Fruit fly (Drosophila melanogaster): ENCODE results near the gene CG5708.
A peak's percentile ranks its signal among the peaks of the same experiment; 100 is the strongest.

Gene CG5708

DNA sequence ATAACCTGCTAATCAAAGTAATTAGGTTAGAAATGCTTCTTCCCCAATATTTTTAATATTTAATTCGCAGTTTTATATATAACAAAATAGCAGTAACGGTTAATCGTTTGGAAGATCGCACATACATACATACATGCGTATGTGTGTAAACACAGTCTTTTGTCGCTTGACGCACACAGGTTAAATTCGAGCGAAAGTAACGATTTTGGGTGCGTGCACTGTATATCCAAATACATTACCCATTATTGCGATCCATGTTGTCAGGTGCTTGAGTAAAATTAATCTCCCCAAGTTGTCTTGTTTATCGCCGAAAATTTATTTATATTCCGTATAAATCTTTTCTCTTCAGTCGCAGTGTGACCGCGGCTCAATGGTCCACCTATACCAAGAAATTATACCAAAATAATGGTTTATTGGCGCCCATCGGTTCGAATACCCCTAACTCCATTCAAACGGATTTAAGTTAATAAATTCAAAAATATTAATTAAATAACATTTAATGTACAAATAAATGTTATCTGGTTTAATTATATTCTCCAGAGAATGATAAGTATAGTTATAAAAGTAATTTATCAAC, 22.6 kb downstream of the CG5708 start, which contains the start of gene CG34159 (continued):
- no peak for TF ChIP-seq D (optimal IDR thresholded peaks at IDR 0.05)
- TF ChIP-seq D (GFP tag; optimal IDR thresholded peaks at IDR 0.05): no peak
- peak; percentile 70 for TF ChIP-seq gfzf (GFP tag; optimal IDR thresholded peaks at IDR 0.05)
- TF ChIP-seq CG2116 (GFP tag; optimal IDR thresholded peaks at IDR 0.05): peak; percentile 18
- peak; percentile 29 for TF ChIP-seq grau (tag; optimal IDR thresholded peaks at IDR 0.05)
- no peak for TF ChIP-seq ssp (GFP tag; IDR thresholded peaks at IDR 0.05)
- no peak for TF ChIP-seq crc (GFP tag; optimal IDR thresholded peaks at IDR 0.05)
- no peak for TF ChIP-seq CG31224 (GFP tag; IDR thresholded peaks at IDR 0.05)
- TF ChIP-seq kay (GFP tag; optimal IDR thresholded peaks at IDR 0.05): no peak
- no peak for TF ChIP-seq CG12155 (GFP tag; optimal IDR thresholded peaks at IDR 0.05)
- no peak for TF ChIP-seq bbx (GFP tag; IDR thresholded peaks at IDR 0.05; ENCODE audit: partially characterized antibody)
- peak; percentile 90 for TF ChIP-seq MESR4 (GFP tag; optimal IDR thresholded peaks at IDR 0.05)
- peak; percentile 68 for TF ChIP-seq E2f2 (GFP tag; IDR thresholded peaks at IDR 0.05)
- TF ChIP-seq CG10267 (tag; optimal IDR thresholded peaks at IDR 0.05): peak; percentile 12
- TF ChIP-seq ham (GFP tag; IDR thresholded peaks at IDR 0.05): no peak
- TF ChIP-seq NC2β (GFP tag; optimal IDR thresholded peaks at IDR 0.05): no peak
- TF ChIP-seq Dp (GFP tag; optimal IDR thresholded peaks at IDR 0.05): peak; percentile 64
- TF ChIP-seq Meics (GFP tag; optimal IDR thresholded peaks at IDR 0.05): no peak
- peak; percentile 64 for TF ChIP-seq CG30020 (tag; optimal IDR thresholded peaks at IDR 0.05)
- no peak for TF ChIP-seq chinmo (GFP tag; IDR thresholded peaks at IDR 0.05; ENCODE audit: partially characterized antibody)
- peak; percentile 90 for TF ChIP-seq CG4617 (GFP tag; optimal IDR thresholded peaks at IDR 0.05; ENCODE audit: borderline replicate concordance)
- peak; percentile 51 for TF ChIP-seq CG17802 (tag; optimal IDR thresholded peaks at IDR 0.05)
- no peak for TF ChIP-seq Stat92E (GFP tag; optimal IDR thresholded peaks at IDR 0.05)
- no peak for TF ChIP-seq fd102C (GFP tag; optimal IDR thresholded peaks at IDR 0.05)
- no peak for TF ChIP-seq CG15269 (tag; optimal IDR thresholded peaks at IDR 0.05)
- TF ChIP-seq Adf1 (GFP tag; IDR thresholded peaks at IDR 0.05): no peak
- TF ChIP-seq MBD-R2 (GFP tag; IDR thresholded peaks at IDR 0.05): peak; percentile 46; the same call in 1 of the 2 replicates
- TF ChIP-seq cas (GFP tag; IDR thresholded peaks at IDR 0.05): no peak
- peak; percentile 56 for TF ChIP-seq sens (GFP tag)
- TF ChIP-seq CG7745 (tag; optimal IDR thresholded peaks at IDR 0.05): no peak
- TF ChIP-seq CG34224 (GFP tag; IDR thresholded peaks at IDR 0.05; ENCODE audit: partially characterized antibody): no peak; the same call in 2 of the 3 replicates
- no peak for TF ChIP-seq Nf-YC (tag; optimal IDR thresholded peaks at IDR 0.05)
- no peak for TF ChIP-seq CG3847 (GFP tag; IDR thresholded peaks at IDR 0.05)
- TF ChIP-seq C15 (GFP tag; IDR thresholded peaks at IDR 0.05): no peak
- TF ChIP-seq CG10543 (GFP tag; optimal IDR thresholded peaks at IDR 0.05): no peak
- no peak for TF ChIP-seq CG6654 (GFP tag; optimal IDR thresholded peaks at IDR 0.05)
- no peak for TF ChIP-seq Scr (GFP tag; IDR thresholded peaks at IDR 0.05; ENCODE audit: partially characterized antibody)
- TF ChIP-seq otp (GFP tag; IDR thresholded peaks at IDR 0.05): no peak
- peak; percentile 56; the same call in 1 of the 3 replicates for TF ChIP-seq CG34422 (GFP tag; IDR thresholded peaks at IDR 0.05)
- TF ChIP-seq pzg (GFP tag; optimal IDR thresholded peaks at IDR 0.05): peak; percentile 55
- no peak for TF ChIP-seq sc (optimal IDR thresholded peaks at IDR 0.05)
- no peak for TF ChIP-seq sc (GFP tag; optimal IDR thresholded peaks at IDR 0.05)
- TF ChIP-seq CG17361 (GFP tag; IDR thresholded peaks at IDR 0.05): no peak
- TF ChIP-seq CG9437 (GFP tag; optimal IDR thresholded peaks at IDR 0.05): no peak
- TF ChIP-seq mld (GFP tag; IDR thresholded peaks at IDR 0.05; ENCODE audit: partially characterized antibody): no peak
- no peak for TF ChIP-seq CG16779 (GFP tag; IDR thresholded peaks at IDR 0.05)
- TF ChIP-seq Dad (GFP tag; optimal IDR thresholded peaks at IDR 0.05): no peak
- TF ChIP-seq CG12071 (GFP tag; optimal IDR thresholded peaks at IDR 0.05): no peak
- TF ChIP-seq CG3407 (GFP tag; optimal IDR thresholded peaks at IDR 0.05): no peak
- peak; percentile 41 for TF ChIP-seq bigmax (GFP tag; optimal IDR thresholded peaks at IDR 0.05)

Data from whole organism, embryonic.